Worm (Caenorhabditis elegans): ENCODE data around the gene R166.3.

Gene R166.3

DNA sequence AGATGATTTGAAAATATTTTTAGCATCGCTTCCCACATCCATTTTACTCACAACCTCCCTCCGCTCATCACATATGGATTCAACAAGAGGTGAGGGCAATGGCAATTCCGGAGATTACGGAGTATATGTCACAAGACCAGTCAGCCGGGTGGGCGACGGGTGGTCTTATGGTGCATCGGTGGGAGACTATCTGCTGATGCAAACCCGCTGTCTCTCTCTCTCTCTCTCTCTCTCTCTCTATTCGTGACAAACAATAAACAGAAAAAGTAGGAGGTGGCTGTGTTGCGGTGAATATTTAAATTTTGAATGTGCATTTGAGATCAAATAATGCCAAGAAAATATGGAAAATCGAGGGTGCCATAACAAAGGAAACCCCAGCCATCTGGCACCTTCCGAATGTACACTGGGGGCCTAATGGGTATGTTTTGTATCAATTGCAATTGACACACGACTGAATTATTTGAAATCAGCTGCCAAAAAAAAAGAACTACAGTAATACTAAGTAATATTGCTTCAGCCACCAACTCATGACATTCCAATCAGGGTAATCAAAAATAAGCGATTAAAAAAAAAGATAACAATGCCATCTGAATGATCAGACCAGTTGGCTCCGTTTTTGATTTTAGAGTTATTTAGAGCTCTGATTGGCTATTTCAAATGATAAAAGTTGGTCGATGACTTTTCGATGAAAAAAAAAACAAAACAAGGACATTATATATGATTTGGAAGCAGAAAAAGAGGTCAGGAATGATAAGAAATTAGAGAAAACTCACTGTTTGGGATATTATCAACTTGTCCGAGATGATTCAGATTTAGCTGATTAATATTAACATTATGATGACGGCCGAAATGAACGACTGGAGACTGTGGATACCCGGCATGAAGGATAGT, 8.9 kb upstream of the R166.3 start:
- TF ChIP-seq cog-1 (tag; optimal IDR thresholded peaks at IDR 0.05) (no peak), flt-1 (GFP tag; IDR thresholded peaks at IDR 0.05) (peak; percentile 45; the same call in 1 of the 2 replicates)

- TF ChIP-seq tab-1 (GFP tag; IDR thresholded peaks at IDR 0.05) (no peak), flt-1 (GFP tag; IDR thresholded peaks at IDR 0.05) (peak; percentile 61; the same call in 1 of the 2 replicates)
These were observed 8.2 kb upstream of the R166.3 start for ce11 chrII:10547311-10547710.

DNA sequence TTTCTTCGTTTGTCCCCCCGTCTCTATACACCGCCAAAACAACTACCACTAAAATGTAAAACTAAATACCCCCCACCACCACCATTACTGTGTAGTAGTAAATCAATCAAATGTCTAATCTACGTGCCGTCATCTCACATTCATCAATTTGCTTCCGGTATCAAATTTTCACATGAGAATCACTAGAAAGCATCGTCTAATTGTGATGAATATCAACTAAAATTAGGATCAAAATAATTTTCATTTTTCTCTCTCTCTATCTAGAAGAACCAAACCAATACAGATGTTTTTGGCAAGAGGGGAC, 7.6 kb upstream of the R166.3 start:
- no peak for TF ChIP-seq flt-1 (GFP tag; IDR thresholded peaks at IDR 0.05)
- no peak for TF ChIP-seq T22C8.4 (GFP tag; IDR thresholded peaks at IDR 0.05)
- no peak for TF ChIP-seq tab-1 (GFP tag; IDR thresholded peaks at IDR 0.05)

ce11 chrII:10545924-10546783, 7.0 kb upstream of the R166.3 start:
- TF ChIP-seq ztf-29 (GFP tag; IDR thresholded peaks at IDR 0.05): no peak
- no peak for TF ChIP-seq med-1 (GFP tag; optimal IDR thresholded peaks at IDR 0.05; ENCODE audit: insufficient read depth)
- TF ChIP-seq cog-1 (tag; optimal IDR thresholded peaks at IDR 0.05): no peak
- TF ChIP-seq ref-1 (GFP tag; conservative IDR thresholded peaks at IDR 0.05): no peak
- TF ChIP-seq klf-2 (GFP tag; conservative IDR thresholded peaks at IDR 0.05): no peak
- no peak for TF ChIP-seq flt-1 (GFP tag; IDR thresholded peaks at IDR 0.05)
- no peak for TF ChIP-seq tab-1 (GFP tag; IDR thresholded peaks at IDR 0.05)

ce11 chrII:10545213-10545612, 6.1 kb upstream of the R166.3 start:
- no peak for TF ChIP-seq tab-1 (GFP tag; IDR thresholded peaks at IDR 0.05)
- TF ChIP-seq flt-1 (GFP tag; IDR thresholded peaks at IDR 0.05): peak; percentile 73
- TF ChIP-seq T22C8.4 (GFP tag; IDR thresholded peaks at IDR 0.05): no peak
- TF ChIP-seq ref-1 (GFP tag; conservative IDR thresholded peaks at IDR 0.05): 0 out of 2 replicates have a peak, but pooled peaks have one; percentile 12

DNA sequence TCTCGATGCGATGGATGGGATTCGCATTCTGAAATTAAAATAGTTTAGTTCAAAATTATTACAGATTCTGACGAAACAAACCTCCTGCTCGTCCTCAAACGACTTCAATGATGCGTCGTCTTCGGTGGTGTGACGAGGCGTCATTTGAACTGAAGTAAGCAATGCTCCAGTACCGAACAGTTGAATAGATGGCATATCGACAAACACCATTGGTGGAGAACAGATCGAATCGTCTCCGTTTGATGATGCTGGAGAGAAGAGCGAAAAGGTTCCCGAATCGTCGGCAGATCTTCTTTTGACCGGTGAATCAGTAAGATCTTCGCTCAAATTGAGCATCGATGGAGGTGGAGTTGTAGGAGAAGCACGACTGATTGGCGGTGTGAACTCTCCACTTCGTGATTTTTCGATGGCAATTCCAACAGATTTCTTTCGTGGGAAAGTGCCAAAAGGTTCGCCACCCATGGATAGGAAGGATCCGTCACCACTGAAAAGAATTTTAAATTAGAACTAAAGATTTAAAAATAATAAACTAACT, 5.3 kb upstream of the R166.3 start:
- TF ChIP-seq T22C8.4 (GFP tag; IDR thresholded peaks at IDR 0.05) (0 out of 2 replicates have a peak, but pooled peaks have one; percentile 13), med-1 (GFP tag; optimal IDR thresholded peaks at IDR 0.05; ENCODE audit: insufficient read depth) (no peak)

ce11 chrII:10543457-10544137, 4.5 kb upstream of the R166.3 start:
- TF ChIP-seq ztf-29 (GFP tag; IDR thresholded peaks at IDR 0.05): no peak
- TF ChIP-seq ref-1 (GFP tag; conservative IDR thresholded peaks at IDR 0.05): no peak; the same call in 1 of the 2 replicates

- no peak for TF ChIP-seq cog-1 (tag; optimal IDR thresholded peaks at IDR 0.05)
- TF ChIP-seq klf-2 (GFP tag; conservative IDR thresholded peaks at IDR 0.05): no peak
- no peak for TF ChIP-seq ztf-23 (GFP tag; IDR thresholded peaks at IDR 0.05)
- TF ChIP-seq tab-1 (GFP tag; IDR thresholded peaks at IDR 0.05): no peak
- TF ChIP-seq ref-1 (GFP tag; conservative IDR thresholded peaks at IDR 0.05): no peak
- no peak for TF ChIP-seq med-1 (GFP tag; optimal IDR thresholded peaks at IDR 0.05; ENCODE audit: insufficient read depth)
- TF ChIP-seq T22C8.4 (GFP tag; IDR thresholded peaks at IDR 0.05): no peak
- TF ChIP-seq flt-1 (GFP tag; IDR thresholded peaks at IDR 0.05): no peak
- TF ChIP-seq ztf-29 (GFP tag; IDR thresholded peaks at IDR 0.05): no peak
These were observed 3.7 kb upstream of the R166.3 start for ce11 chrII:10542654-10543456.

- no peak for TF ChIP-seq med-1 (GFP tag; optimal IDR thresholded peaks at IDR 0.05; ENCODE audit: insufficient read depth)
- TF ChIP-seq cog-1 (tag; optimal IDR thresholded peaks at IDR 0.05): peak; percentile 53
- peak; percentile 59; the same call in 1 of the 2 replicates for TF ChIP-seq flt-1 (GFP tag; IDR thresholded peaks at IDR 0.05)
These were observed 2.9 kb upstream of the R166.3 start, which contains the start of gene pro-1 for ce11 chrII:10541923-10542486. Gene pro-1, minus strand, starts transcription at chrII:10541996.

DNA sequence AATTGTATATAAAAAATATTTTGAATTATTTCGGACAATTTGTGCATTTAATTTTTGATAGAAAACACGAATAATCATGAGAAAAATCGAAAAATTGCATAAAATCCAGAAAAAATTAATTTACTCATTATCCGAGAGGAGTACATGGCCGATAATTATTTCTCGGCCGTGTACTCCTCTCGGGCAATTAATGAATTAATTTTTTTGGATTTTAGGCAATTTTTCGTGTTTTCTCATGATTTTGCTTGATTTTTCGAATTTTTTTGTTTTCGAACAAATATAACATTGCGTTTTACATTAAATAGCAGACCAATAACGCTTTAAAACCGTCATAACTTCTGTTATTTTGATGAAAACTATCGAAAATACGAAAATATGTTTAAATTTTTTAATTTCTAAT, 1.1 kb downstream of the R166.3 start:
- TF ChIP-seq tab-1 (GFP tag; IDR thresholded peaks at IDR 0.05) (no peak), cog-1 (tag; optimal IDR thresholded peaks at IDR 0.05) (peak; percentile 38)
